Worm (Caenorhabditis elegans) whole organism, young adult: ENCODE data around the gene pfd-1.

ENCODE experiments used
- D2030.7 ChIP-seq: fragments of 200-800 bp; sonication (Bioruptor generic); IDR thresholded peaks from 2 replicates; pipeline ENCODE4 v1.3.6; 2022; ENCODE audit warnings: missing genetic modification reagents, missing genetic modification characterization, missing compliant biosample characterization
- Y67H2A.10 ChIP-seq: fragments of 200-800 bp; sonication (Bioruptor generic); conservative IDR thresholded peaks from 2 replicates; pipeline ENCODE4 v1.3.6; 2022; ENCODE audit warnings: missing genetic modification reagents, missing genetic modification characterization, missing compliant biosample characterization
- aptf-2 ChIP-seq: fragments of 200-800 bp; sonication (Bioruptor generic); conservative IDR thresholded peaks from 2 replicates; pipeline ENCODE4 v1.3.6; 2022; ENCODE audit warnings: missing genetic modification reagents, missing genetic modification characterization, missing compliant biosample characterization
- attf-3 ChIP-seq: fragments of 200-800 bp; sonication (Bioruptor generic); conservative IDR thresholded peaks from 2 replicates; pipeline ENCODE4 v1.3.6; 2022; ENCODE audit warnings: missing genetic modification reagents, missing genetic modification characterization, missing compliant biosample characterization
- ceh-100 ChIP-seq: fragments of 200-800 bp; sonication (Bioruptor generic); IDR thresholded peaks from 2 replicates; pipeline ENCODE4 v1.3.6; 2022; ENCODE audit warnings: missing genetic modification reagents, missing genetic modification characterization, missing compliant biosample characterization
- dox-1 ChIP-seq: fragments of 200-800 bp; sonication (Bioruptor generic); IDR thresholded peaks from 2 replicates; pipeline ENCODE4 v1.3.6; 2022; ENCODE audit warnings: missing genetic modification reagents, missing genetic modification characterization, missing compliant biosample characterization
- egrh-3 ChIP-seq: fragments of 200-800 bp; sonication (Bioruptor generic); IDR thresholded peaks from 2 replicates; pipeline ENCODE4 v1.3.6; 2022; ENCODE audit warnings: missing genetic modification reagents, missing genetic modification characterization, missing compliant biosample characterization
- mcd-1 ChIP-seq: fragments of 200-800 bp; sonication (Bioruptor generic); IDR thresholded peaks from 2 replicates; pipeline ENCODE4 v1.3.6; 2022; ENCODE audit warnings: missing genetic modification reagents, missing genetic modification characterization, missing compliant biosample characterization
- ztf-25 ChIP-seq: fragments of 200-800 bp; sonication (Bioruptor generic); IDR thresholded peaks from 2 replicates; pipeline ENCODE4 v1.3.6; 2022; ENCODE audit warnings: missing genetic modification reagents, missing genetic modification characterization, missing compliant biosample characterization
- ztf-28 ChIP-seq: fragments of 200-800 bp; sonication (Bioruptor generic); IDR thresholded peaks from 2 replicates; pipeline ENCODE4 v1.3.6; 2022; ENCODE audit warnings: missing genetic modification reagents, missing genetic modification characterization, missing compliant biosample characterization

Gene pfd-1

ce11 chrIV:11198983-11199382 lies 49.1 kb downstream of the pfd-1 start, which contains the start of gene R07H5.16:
Gene R07H5.16 (plus strand): TSS chrIV:11199330.
- TF ChIP-seq mcd-1 (GFP tag; lab: Robert Waterston, UW), result peak; percentile 79
- TF ChIP-seq dox-1, result 0 out of 2 replicates have a peak, but pooled peaks have one; percentile 12
- peak; percentile 46; the same call in 1 of the 2 replicates for TF ChIP-seq attf-3 (GFP tag; lab: Robert Waterston, UW)
- 0 out of 2 replicates have a peak, but pooled peaks have one; percentile 53 for TF ChIP-seq ztf-28 (GFP tag; lab: Robert Waterston, UW)
- TF ChIP-seq aptf-2 (GFP tag; lab: Robert Waterston, UW), result peak; percentile 81
- 0 out of 2 replicates have a peak, but pooled peaks have one; percentile 21 for TF ChIP-seq egrh-3 (GFP tag; lab: Robert Waterston, UW)
- TF ChIP-seq ztf-25 (GFP tag; lab: Robert Waterston, UW), result 0 out of 2 replicates have a peak, but pooled peaks have one; percentile 64
- TF ChIP-seq Y67H2A.10 (GFP tag; lab: Robert Waterston, UW), result 0 out of 2 replicates have a peak, but pooled peaks have one; percentile 10
- TF ChIP-seq ceh-100 (GFP tag; lab: Robert Waterston, UW), result peak; percentile 92
- peak; percentile 32; the same call in 1 of the 2 replicates for TF ChIP-seq D2030.7 (GFP tag; lab: Robert Waterston, UW)
